Worm (Caenorhabditis elegans): ENCODE data around the gene gna-1.
A peak's percentile ranks its signal among the peaks of the same experiment; 100 is the strongest.

The gna-1 gene

ce11 chrV:10342904-10343303 is 23.0 kb upstream of the gna-1 start, which contains the start of gene K07C5.3:
K07C5.3 (plus strand) TSS chrV:10343032.
- TF ChIP-seq ztf-29 (GFP tag; IDR thresholded peaks at IDR 0.05) (no peak), klf-2 (GFP tag; conservative IDR thresholded peaks at IDR 0.05) (no peak), cog-1 (tag; optimal IDR thresholded peaks at IDR 0.05) (no peak), med-1 (GFP tag; optimal IDR thresholded peaks at IDR 0.05; ENCODE audit: insufficient read depth) (no peak), flt-1 (GFP tag; IDR thresholded peaks at IDR 0.05) (no peak), ztf-23 (GFP tag; IDR thresholded peaks at IDR 0.05) (no peak), ref-1 (GFP tag; conservative IDR thresholded peaks at IDR 0.05) (no peak), T22C8.4 (GFP tag; IDR thresholded peaks at IDR 0.05) (no peak), tab-1 (GFP tag; IDR thresholded peaks at IDR 0.05) (no peak)

ce11 chrV:10341905-10342328 is 22.0 kb upstream of the gna-1 start, which contains the start of gene K07C5.13:
K07C5.13 (plus strand) TSS chrV:10342055.
- TF ChIP-seq flt-1 (GFP tag; IDR thresholded peaks at IDR 0.05) (peak; percentile 77), ztf-29 (GFP tag; IDR thresholded peaks at IDR 0.05) (peak; percentile 44; the same call in 1 of the 2 replicates), ztf-23 (GFP tag; IDR thresholded peaks at IDR 0.05) (peak; percentile 79; the same call in 1 of the 2 replicates)

ce11 chrV:10339200-10339599 is 19.2 kb upstream of the gna-1 start, which contains the start of gene K07C5.2:
K07C5.2 (plus strand) TSS chrV:10339500.
- TF ChIP-seq T22C8.4 (GFP tag; IDR thresholded peaks at IDR 0.05), result no peak
- no peak for TF ChIP-seq ztf-23 (GFP tag; IDR thresholded peaks at IDR 0.05)
- TF ChIP-seq tab-1 (GFP tag; IDR thresholded peaks at IDR 0.05), result no peak
- TF ChIP-seq med-1 (GFP tag; optimal IDR thresholded peaks at IDR 0.05; ENCODE audit: insufficient read depth), result no peak
- TF ChIP-seq ztf-29 (GFP tag; IDR thresholded peaks at IDR 0.05), result no peak
- no peak for TF ChIP-seq ref-1 (GFP tag; conservative IDR thresholded peaks at IDR 0.05)
- no peak for TF ChIP-seq cog-1 (tag; optimal IDR thresholded peaks at IDR 0.05)
- no peak for TF ChIP-seq klf-2 (GFP tag; conservative IDR thresholded peaks at IDR 0.05)

ce11 chrV:10338305-10338992 is 18.5 kb upstream of the gna-1 start, which contains the start of gene arx-2:
arx-2 (minus strand) TSS chrV:10338355.
- TF ChIP-seq T22C8.4 (GFP tag; IDR thresholded peaks at IDR 0.05) (no peak), med-1 (GFP tag; optimal IDR thresholded peaks at IDR 0.05; ENCODE audit: insufficient read depth) (no peak), ztf-29 (GFP tag; IDR thresholded peaks at IDR 0.05) (no peak), flt-1 (GFP tag; IDR thresholded peaks at IDR 0.05) (no peak), ref-1 (GFP tag; conservative IDR thresholded peaks at IDR 0.05) (no peak), cog-1 (tag; optimal IDR thresholded peaks at IDR 0.05) (no peak), klf-2 (GFP tag; conservative IDR thresholded peaks at IDR 0.05) (no peak), tab-1 (GFP tag; IDR thresholded peaks at IDR 0.05) (no peak), ztf-23 (GFP tag; IDR thresholded peaks at IDR 0.05) (no peak)

ce11 chrV:10333843-10334242 is 13.9 kb upstream of the gna-1 start:
- TF ChIP-seq cog-1 (tag; optimal IDR thresholded peaks at IDR 0.05) (no peak), tab-1 (GFP tag; IDR thresholded peaks at IDR 0.05) (no peak), T22C8.4 (GFP tag; IDR thresholded peaks at IDR 0.05) (no peak)

- TF ChIP-seq ref-1 (GFP tag; conservative IDR thresholded peaks at IDR 0.05), result no peak
- TF ChIP-seq ztf-29 (GFP tag; IDR thresholded peaks at IDR 0.05), result no peak
- TF ChIP-seq T22C8.4 (GFP tag; IDR thresholded peaks at IDR 0.05), result no peak
- no peak for TF ChIP-seq klf-2 (GFP tag; conservative IDR thresholded peaks at IDR 0.05)
- TF ChIP-seq med-1 (GFP tag; optimal IDR thresholded peaks at IDR 0.05; ENCODE audit: insufficient read depth), result no peak
- no peak for TF ChIP-seq tab-1 (GFP tag; IDR thresholded peaks at IDR 0.05)
- no peak for TF ChIP-seq cog-1 (tag; optimal IDR thresholded peaks at IDR 0.05)
- no peak for TF ChIP-seq flt-1 (GFP tag; IDR thresholded peaks at IDR 0.05)
- no peak for TF ChIP-seq ztf-23 (GFP tag; IDR thresholded peaks at IDR 0.05)
These were observed 12.1 kb upstream of the gna-1 start, which contains the start of gene crm-1 for ce11 chrV:10332012-10332411. crm-1 (minus strand) TSS chrV:10332112.

- TF ChIP-seq ztf-23 (GFP tag; IDR thresholded peaks at IDR 0.05), result no peak
- no peak for TF ChIP-seq cog-1 (tag; optimal IDR thresholded peaks at IDR 0.05)
- no peak for TF ChIP-seq ztf-29 (GFP tag; IDR thresholded peaks at IDR 0.05)
- no peak for TF ChIP-seq med-1 (GFP tag; optimal IDR thresholded peaks at IDR 0.05; ENCODE audit: insufficient read depth)
- TF ChIP-seq ref-1 (GFP tag; conservative IDR thresholded peaks at IDR 0.05), result no peak
- TF ChIP-seq flt-1 (GFP tag; IDR thresholded peaks at IDR 0.05), result no peak
- no peak for TF ChIP-seq klf-2 (GFP tag; conservative IDR thresholded peaks at IDR 0.05)
- no peak for TF ChIP-seq tab-1 (GFP tag; IDR thresholded peaks at IDR 0.05)
- no peak for TF ChIP-seq T22C8.4 (GFP tag; IDR thresholded peaks at IDR 0.05)
These were observed 8.1 kb upstream of the gna-1 start for ce11 chrV:10328080-10328479.

ce11 chrV:10323537-10323936 is 3.6 kb upstream of the gna-1 start:
- TF ChIP-seq klf-2 (GFP tag; conservative IDR thresholded peaks at IDR 0.05) (no peak), flt-1 (GFP tag; IDR thresholded peaks at IDR 0.05) (no peak), ztf-23 (GFP tag; IDR thresholded peaks at IDR 0.05) (no peak), T22C8.4 (GFP tag; IDR thresholded peaks at IDR 0.05) (no peak), med-1 (GFP tag; optimal IDR thresholded peaks at IDR 0.05; ENCODE audit: insufficient read depth) (no peak), ztf-29 (GFP tag; IDR thresholded peaks at IDR 0.05) (no peak), cog-1 (tag; optimal IDR thresholded peaks at IDR 0.05) (no peak), tab-1 (GFP tag; IDR thresholded peaks at IDR 0.05) (no peak), ref-1 (GFP tag; conservative IDR thresholded peaks at IDR 0.05) (no peak)

ce11 chrV:10319434-10319833 is 517 bp downstream of the gna-1 start, which contains the start of gene B0024.11:
B0024.11 (minus strand) TSS chrV:10319534.
- no peak for TF ChIP-seq ztf-29 (GFP tag; IDR thresholded peaks at IDR 0.05)
- TF ChIP-seq ref-1 (GFP tag; conservative IDR thresholded peaks at IDR 0.05), result no peak
- TF ChIP-seq flt-1 (GFP tag; IDR thresholded peaks at IDR 0.05), result no peak
- no peak for TF ChIP-seq T22C8.4 (GFP tag; IDR thresholded peaks at IDR 0.05)
- TF ChIP-seq med-1 (GFP tag; optimal IDR thresholded peaks at IDR 0.05; ENCODE audit: insufficient read depth), result no peak
- TF ChIP-seq ztf-23 (GFP tag; IDR thresholded peaks at IDR 0.05), result no peak
- no peak for TF ChIP-seq cog-1 (tag; optimal IDR thresholded peaks at IDR 0.05)
- TF ChIP-seq tab-1 (GFP tag; IDR thresholded peaks at IDR 0.05), result no peak
- TF ChIP-seq klf-2 (GFP tag; conservative IDR thresholded peaks at IDR 0.05), result no peak
